Fruit fly (Drosophila melanogaster) whole organism, embryonic: Measurements from ENCODE around the gene PGRP-LA.

Source experiments
- Ada2b ChIP-seq: fragments of 200-800 bp; sonication (Bioruptor generic); IDR thresholded peaks from 2 replicates; pipeline ENCODE4 v1.3.6; 2022; ENCODE audit warnings: missing biosample characterization, missing genetic modification characterization
- Adf1 ChIP-seq: fragments of 200-800 bp; sonication (Bioruptor generic); IDR thresholded peaks from 2 replicates; pipeline ENCODE4 v1.3.6; 2022; ENCODE audit warnings: missing biosample characterization, missing genetic modification characterization
- C15 ChIP-seq: fragments of 200-800 bp; sonication (Bioruptor generic); IDR thresholded peaks from 3 replicates; pipeline ENCODE4 v1.3.6; 2022; ENCODE audit warnings: missing biosample characterization, missing genetic modification characterization
- CG11085 ChIP-seq: fragments of 200-800 bp; sonication (Bioruptor generic); IDR thresholded peaks from 2 replicates; pipeline ENCODE4 v1.3.6; 2022; ENCODE audit warnings: missing biosample characterization, missing genetic modification characterization
- CG11093 ChIP-seq: fragments of 200-800 bp; sonication (Bioruptor generic); IDR thresholded peaks from 3 replicates; pipeline ENCODE4 v1.3.6; 2022; ENCODE audit warnings: missing biosample characterization, missing genetic modification characterization
- CG11247 ChIP-seq: fragments of 200-800 bp; sonication (Bioruptor generic); IDR thresholded peaks from 2 replicates; pipeline ENCODE4 v1.3.6; 2022; ENCODE audit warnings: missing biosample characterization, missing genetic modification characterization
- CG11695 ChIP-seq: fragments of 200-800 bp; sonication (Bioruptor generic); IDR thresholded peaks from 3 replicates; pipeline ENCODE4 v1.3.6; 2022; ENCODE audit warnings: missing biosample characterization, missing genetic modification characterization
- CG12236 ChIP-seq: fragments of 200-800 bp; sonication (Bioruptor generic); optimal IDR thresholded peaks from 2 replicates; lab custom pipeline; 2016; ENCODE audit warnings: missing biosample characterization, missing genetic modification characterization
- CG12769 ChIP-seq: fragments of 200-800 bp; sonication (Bioruptor generic); optimal IDR thresholded peaks from 2 replicates; lab custom pipeline; 2019; ENCODE audit warnings: missing biosample characterization, mild to moderate bottlenecking, missing genetic modification characterization, moderate library complexity
- CG13894 ChIP-seq: fragments of 200-800 bp; sonication (Bioruptor generic); optimal IDR thresholded peaks from 3 replicates; lab custom pipeline; 2018; ENCODE audit warnings: missing biosample characterization, mild to moderate bottlenecking, missing genetic modification characterization, moderate library complexity
- CG14860 ChIP-seq: fragments of 200-800 bp; sonication (Bioruptor generic); IDR thresholded peaks from 3 replicates; pipeline ENCODE4 v1.3.6; 2022; ENCODE audit warnings: missing biosample characterization, missing genetic modification characterization; ENCODE audit not compliant: partially characterized antibody
- CG1529 ChIP-seq: fragments of 200-800 bp; sonication (Bioruptor generic); optimal IDR thresholded peaks from 3 replicates; lab custom pipeline; 2018; ENCODE audit warnings: missing biosample characterization, missing genetic modification characterization
- CG15601 ChIP-seq: fragments of 200-800 bp; sonication (Bioruptor generic); optimal IDR thresholded peaks from 3 replicates; lab custom pipeline; 2019; ENCODE audit warnings: missing biosample characterization, mild to moderate bottlenecking, missing genetic modification characterization, moderate library complexity
- CG17361 ChIP-seq: fragments of 200-800 bp; sonication (Bioruptor generic); IDR thresholded peaks from 3 replicates; pipeline ENCODE4 v1.3.6; 2022; ENCODE audit warnings: missing biosample characterization, missing genetic modification characterization
- CG30403 ChIP-seq: fragments of 200-800 bp; sonication (Bioruptor generic); optimal IDR thresholded peaks from 3 replicates; lab custom pipeline; 2016; ENCODE audit warnings: missing biosample characterization, missing genetic modification characterization
- CG3726 ChIP-seq: fragments of 200-800 bp; sonication (Bioruptor generic); IDR thresholded peaks from 3 replicates; pipeline ENCODE4, ENCODE4 v1.3.6; 2022; ENCODE audit warnings: missing biosample characterization, missing genetic modification characterization
- CG4424 ChIP-seq: fragments of 200-800 bp; sonication (Bioruptor generic); optimal IDR thresholded peaks from 3 replicates; lab custom pipeline; 2016; ENCODE audit warnings: missing biosample characterization, missing genetic modification characterization
- CG6689 ChIP-seq: fragments of 200-800 bp; sonication (Bioruptor generic); IDR thresholded peaks from 2 replicates; pipeline ENCODE4 v1.3.6; 2022; ENCODE audit warnings: missing biosample characterization, missing genetic modification characterization
- CG6791 ChIP-seq: fragments of 200-800 bp; sonication (Bioruptor generic); IDR thresholded peaks from 3 replicates; pipeline ENCODE4 v1.3.6; 2022; ENCODE audit warnings: missing biosample characterization, missing genetic modification characterization; ENCODE audit not compliant: partially characterized antibody
- Dfd ChIP-seq, 2 experiments: fragments of >200 bp; optimal IDR thresholded peaks; 2 replicates each; lab custom pipeline; 2017; ENCODE audit warnings: missing biosample characterization in 2 of 2, missing genetic modification characterization in 2 of 2
- HLHmδ ChIP-seq: fragments of 200-800 bp; sonication (Bioruptor generic); optimal IDR thresholded peaks from 2 replicates; lab custom pipeline; 2018; ENCODE audit warnings: missing biosample characterization, mild to moderate bottlenecking, missing genetic modification characterization, moderate library complexity
- Hey ChIP-seq: fragments of 200-800 bp; sonication (Bioruptor generic); optimal IDR thresholded peaks from 3 replicates; lab custom pipeline; 2018; ENCODE audit warnings: missing biosample characterization, mild to moderate bottlenecking, missing genetic modification characterization
- Kr ChIP-seq: fragments of 200-800 bp; sonication (Bioruptor generic); optimal IDR thresholded peaks from 2 replicates; lab custom pipeline; 2017; ENCODE audit warnings: missing biosample characterization, mild to moderate bottlenecking, missing genetic modification characterization
- Lpt ChIP-seq: fragments of >200 bp; optimal IDR thresholded peaks from 2 replicates; lab custom pipeline; 2018; ENCODE audit warnings: missing biosample characterization, missing genetic modification characterization
- Meics ChIP-seq: fragments of 200-800 bp; sonication (Bioruptor generic); optimal IDR thresholded peaks from 2 replicates; lab custom pipeline; 2017; ENCODE audit warnings: missing biosample characterization, mild to moderate bottlenecking, missing genetic modification characterization
- Sox100B ChIP-seq: fragments of 200-800 bp; sonication (Bioruptor generic); optimal IDR thresholded peaks from 3 replicates; lab custom pipeline; 2018; ENCODE audit warnings: missing biosample characterization, mild to moderate bottlenecking, missing genetic modification characterization
- ab ChIP-seq: fragments of 200-800 bp; sonication (Bioruptor generic); optimal IDR thresholded peaks from 2 replicates; lab custom pipeline; 2016; ENCODE audit warnings: missing biosample characterization, missing genetic modification characterization
- ac ChIP-seq: fragments of 200-800 bp; sonication (Bioruptor generic); optimal IDR thresholded peaks from 3 replicates; lab custom pipeline; 2017; ENCODE audit warnings: missing biosample characterization, mild to moderate bottlenecking, missing genetic modification characterization
- al ChIP-seq: fragments of 200-800 bp; sonication (Bioruptor generic); IDR thresholded peaks from 2 replicates; pipeline ENCODE4 v1.3.6; 2022; ENCODE audit warnings: missing biosample characterization, missing genetic modification characterization
- aop ChIP-seq: fragments of 200-800 bp; sonication (Bioruptor generic); IDR thresholded peaks from 2 replicates; pipeline ENCODE4 v1.3.6; 2022; ENCODE audit warnings: missing biosample characterization, missing genetic modification characterization
- ash1 ChIP-seq: fragments of 200-800 bp; sonication (Bioruptor generic); optimal IDR thresholded peaks from 2 replicates; lab custom pipeline; 2018; ENCODE audit warnings: missing biosample characterization, mild to moderate bottlenecking, missing genetic modification characterization
- btn ChIP-seq: fragments of 200-800 bp; sonication (Bioruptor generic); optimal IDR thresholded peaks from 2 replicates; lab custom pipeline; 2016; ENCODE audit warnings: missing biosample characterization, missing genetic modification characterization
- cwo ChIP-seq: fragments of 200-800 bp; sonication (Bioruptor generic); optimal IDR thresholded peaks from 3 replicates; lab custom pipeline; 2017; ENCODE audit warnings: missing biosample characterization, missing genetic modification characterization, mild to moderate bottlenecking, moderate library complexity, missing genetic modification reagents
- disco-r ChIP-seq: fragments of 200-800 bp; sonication (Bioruptor generic); optimal IDR thresholded peaks from 2 replicates; lab custom pipeline; 2016; ENCODE audit warnings: missing biosample characterization, missing genetic modification characterization
- esg ChIP-seq: fragments of 200-800 bp; sonication (Bioruptor generic); conservative IDR thresholded peaks from 2 replicates; pipeline ENCODE4 v1.3.6; 2022; ENCODE audit warnings: missing biosample characterization, missing genetic modification characterization
- fd102C ChIP-seq: fragments of 200-800 bp; sonication (Bioruptor generic); optimal IDR thresholded peaks from 2 replicates; lab custom pipeline; 2018; ENCODE audit warnings: missing biosample characterization, mild to moderate bottlenecking, missing genetic modification characterization, moderate library complexity
- gfzf ChIP-seq: fragments of 200-800 bp; sonication (Bioruptor generic); optimal IDR thresholded peaks from 2 replicates; lab custom pipeline; 2016; ENCODE audit warnings: missing biosample characterization, mild to moderate bottlenecking, missing genetic modification characterization, moderate library complexity
- grau ChIP-seq: fragments of 200-800 bp; optimal IDR thresholded peaks from 3 replicates; lab custom pipeline; 2019; ENCODE audit warnings: missing biosample characterization, mild to moderate bottlenecking, missing genetic modification characterization, moderate library complexity
- kah ChIP-seq: fragments of 200-800 bp; sonication (Bioruptor generic); optimal IDR thresholded peaks from 2 replicates; lab custom pipeline; 2018; ENCODE audit warnings: missing biosample characterization, mild to moderate bottlenecking, missing genetic modification characterization
- knrl ChIP-seq: fragments of 200-800 bp; sonication (Bioruptor generic); IDR thresholded peaks from 3 replicates; pipeline ENCODE4 v1.3.6; 2022; ENCODE audit warnings: missing biosample characterization, missing genetic modification characterization; ENCODE audit not compliant: partially characterized antibody
- maf-S ChIP-seq: fragments of 200-800 bp; sonication (Bioruptor generic); optimal IDR thresholded peaks from 2 replicates; lab custom pipeline; 2016; ENCODE audit warnings: missing biosample characterization, missing genetic modification characterization
- nerfin-2 ChIP-seq: fragments of 200-800 bp; sonication (Bioruptor generic); IDR thresholded peaks from 2 replicates; pipeline ENCODE4 v1.3.6; 2022; ENCODE audit warnings: missing biosample characterization, missing genetic modification characterization; ENCODE audit not compliant: partially characterized antibody
- ranshi ChIP-seq: fragments of 200-800 bp; sonication (Bioruptor generic); IDR thresholded peaks from 2 replicates; pipeline ENCODE4 v1.3.6; 2022; ENCODE audit warnings: missing biosample characterization, missing genetic modification characterization
- sens ChIP-seq: fragments of 200-800 bp; sonication (Bioruptor generic); peaks from one replicate; lab custom pipeline; 2016; ENCODE audit warnings: missing biosample characterization, missing genetic modification characterization
- ssp ChIP-seq: fragments of 200-800 bp; sonication (Bioruptor generic); IDR thresholded peaks from 2 replicates; pipeline ENCODE4 v1.3.6; 2022; ENCODE audit warnings: missing biosample characterization, missing genetic modification characterization
- stwl ChIP-seq: fragments of 200-800 bp; sonication (Bioruptor generic); optimal IDR thresholded peaks from 3 replicates; lab custom pipeline; 2018; ENCODE audit warnings: missing biosample characterization, mild to moderate bottlenecking, missing genetic modification characterization, moderate library complexity
- tap ChIP-seq: fragments of 200-800 bp; optimal IDR thresholded peaks from 3 replicates; lab custom pipeline; 2019; ENCODE audit warnings: missing biosample characterization, mild to moderate bottlenecking, missing genetic modification characterization, moderate library complexity
- tll ChIP-seq, 2 experiments: fragments of 200-800 bp in 1 of 2; fragments of >200 bp in 1 of 2; sonication (Bioruptor generic) in 1 of 2; optimal IDR thresholded peaks; 2 replicates each; lab custom pipeline; 2017 to 2019; ENCODE audit warnings: missing biosample characterization in 2 of 2, missing genetic modification characterization in 2 of 2, mild to moderate bottlenecking in 1 of 2, moderate library complexity in 1 of 2
- unpg ChIP-seq: fragments of 200-800 bp; sonication (Bioruptor generic); optimal IDR thresholded peaks from 3 replicates; lab custom pipeline; 2018; ENCODE audit warnings: missing biosample characterization, mild to moderate bottlenecking, missing genetic modification characterization, moderate library complexity
- wdn ChIP-seq: fragments of 200-800 bp; sonication (Bioruptor generic); IDR thresholded peaks from 2 replicates; pipeline ENCODE4 v1.3.6; 2022; ENCODE audit warnings: missing biosample characterization, missing genetic modification characterization
- wor ChIP-seq: fragments of 200-800 bp; sonication (Bioruptor generic); IDR thresholded peaks from 2 replicates; pipeline ENCODE4 v1.3.6; 2022; ENCODE audit warnings: missing biosample characterization, missing genetic modification characterization

The PGRP-LA gene

DNA sequence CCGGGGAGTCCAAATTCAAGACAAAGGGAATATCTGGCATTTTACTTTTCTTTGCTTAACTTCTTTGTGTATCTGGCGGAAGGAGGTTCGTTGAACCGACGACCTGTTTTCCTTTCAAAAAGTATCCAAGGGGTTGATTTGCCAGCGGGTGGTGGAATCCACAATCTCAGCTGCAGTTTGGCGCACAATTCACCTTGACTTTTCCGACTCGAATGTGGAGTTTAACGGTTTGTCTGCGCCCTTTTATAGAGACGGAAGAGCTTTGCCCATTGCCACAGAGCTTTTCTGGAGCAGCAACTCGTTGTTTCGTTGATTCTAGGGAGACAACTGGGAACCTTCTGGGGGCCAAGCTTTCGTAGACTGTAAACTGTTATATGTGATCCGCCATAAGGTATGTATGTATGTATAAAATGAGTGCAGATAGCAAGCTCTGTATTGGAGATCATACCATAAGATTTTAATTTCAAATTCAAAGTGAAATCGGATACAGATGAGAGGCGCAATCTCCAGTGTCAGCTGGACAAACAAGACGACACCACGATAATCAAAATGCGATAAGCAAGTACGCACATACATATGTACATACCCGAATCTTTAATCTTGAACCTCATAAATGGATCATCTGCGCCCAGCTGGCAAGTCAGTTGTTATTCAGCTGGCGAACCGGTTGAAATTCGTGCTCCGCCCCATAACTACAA, 38.3 kb downstream of the PGRP-LA start, which contains the start of the genes Hsp67Bc, CG4456 and Hsp22 (continued):
- TF ChIP-seq tll (GFP tag; optimal IDR thresholded peaks at IDR 0.05; lab: Kevin White, UChicago) (no peak), CG11085 (0 out of 2 replicates have a peak, but pooled peaks have one; percentile 7), CG6791 (GFP tag; lab: Robert Waterston, UW) (no peak), Lpt (no peak), Meics (GFP tag; lab: Kevin White, UChicago) (no peak), C15 (GFP tag; lab: Robert Waterston, UW) (no peak), Kr (GFP tag; lab: Kevin White, UChicago) (no peak), nerfin-2 (GFP tag; lab: Robert Waterston, UW) (no peak), maf-S (GFP tag; lab: Kevin White, UChicago) (no peak), gfzf (GFP tag; lab: Kevin White, UChicago) (no peak), CG6689 (GFP tag; lab: Robert Waterston, UW) (no peak), disco-r (no peak), CG11093 (no peak), cwo (GFP tag; lab: Kevin White, UChicago) (no peak), btn (GFP tag; lab: Kevin White, UChicago) (no peak), fd102C (GFP tag; lab: Kevin White, UChicago) (no peak), grau (tag; lab: Kevin White, UChicago) (no peak), HLHmδ (no peak), wor (GFP tag; lab: Robert Waterston, UW) (no peak), ssp (GFP tag; lab: Robert Waterston, UW) (no peak), CG1529 (GFP tag; lab: Kevin White, UChicago) (peak; percentile 21), stwl (tag; lab: Kevin White, UChicago) (no peak), CG3726 (GFP tag; lab: Robert Waterston, UW) (no peak), CG15601 (tag; lab: Kevin White, UChicago) (peak; percentile 30), kah (GFP tag; lab: Kevin White, UChicago) (no peak), Adf1 (GFP tag; lab: Robert Waterston, UW) (no peak), Hey (no peak), al (GFP tag; lab: Robert Waterston, UW) (no peak), CG13894 (peak; percentile 39), esg (GFP tag; lab: Robert Waterston, UW) (no peak), Ada2b (GFP tag; lab: Robert Waterston, UW) (no peak), ab (GFP tag; lab: Kevin White, UChicago) (no peak), Dfd (GFP tag; optimal IDR thresholded peaks at IDR 0.05; lab: Kevin White, UChicago) (no peak), knrl (GFP tag; lab: Robert Waterston, UW) (no peak), wdn (no peak), tap (no peak), CG12769 (peak; percentile 83), sens (GFP tag; lab: Kevin White, UChicago) (no peak), CG11247 (no peak), Sox100B (no peak), ranshi (GFP tag; lab: Robert Waterston, UW) (no peak), CG12236 (GFP tag; lab: Kevin White, UChicago) (no peak), CG30403 (GFP tag; lab: Kevin White, UChicago) (no peak), CG4424 (GFP tag; lab: Kevin White, UChicago) (no peak), CG11695 (GFP tag; lab: Robert Waterston, UW) (no peak), ash1 (GFP tag; lab: Kevin White, UChicago) (no peak), ac (no peak), CG17361 (GFP tag; lab: Robert Waterston, UW) (no peak), aop (GFP tag; lab: Robert Waterston, UW) (no peak), CG14860 (GFP tag; lab: Robert Waterston, UW) (no peak), unpg (GFP tag; lab: Kevin White, UChicago) (no peak)
